Fruit fly (Drosophila melanogaster) whole organism, adult: ENCODE results near the gene Vps8.

Experiments
- CG11617 ChIP-seq: fragments of 200-800 bp; sonication (Bioruptor generic); optimal IDR thresholded peaks from 2 replicates; lab custom pipeline; 2017; ENCODE audit warnings: mild to moderate bottlenecking, missing biosample characterization, missing genetic modification reagents, missing genetic modification characterization
- CG12768 ChIP-seq: fragments of 200-800 bp; sonication (Bioruptor generic); optimal IDR thresholded peaks from 2 replicates; lab custom pipeline; 2017; ENCODE audit warnings: missing biosample characterization, missing genetic modification characterization, mild to moderate bottlenecking, moderate library complexity, missing genetic modification reagents
- CG14711 ChIP-seq: fragments of 200-800 bp; sonication (Bioruptor generic); optimal IDR thresholded peaks from 2 replicates; lab custom pipeline; 2018; ENCODE audit warnings: missing biosample characterization, mild to moderate bottlenecking, missing genetic modification characterization, moderate library complexity
- CG1620 ChIP-seq: fragments of 200-800 bp; sonication (Bioruptor generic); optimal IDR thresholded peaks from 2 replicates; lab custom pipeline; 2016; ENCODE audit warnings: missing biosample characterization, missing genetic modification characterization
- CG33017 ChIP-seq: fragments of 200-800 bp; sonication (Bioruptor generic); optimal IDR thresholded peaks from 2 replicates; lab custom pipeline; 2018; ENCODE audit warnings: missing biosample characterization, mild to moderate bottlenecking, missing genetic modification characterization, moderate library complexity
- CG5204 ChIP-seq: fragments of 200-800 bp; sonication (Bioruptor generic); optimal IDR thresholded peaks from 2 replicates; lab custom pipeline; 2016; ENCODE audit warnings: missing biosample characterization, missing genetic modification characterization
- CG7045 ChIP-seq: fragments of 200-800 bp; sonication (Bioruptor generic); optimal IDR thresholded peaks from 2 replicates; lab custom pipeline; 2017; ENCODE audit warnings: missing biosample characterization, mild to moderate bottlenecking, missing genetic modification characterization
- CG7101 ChIP-seq: fragments of 200-800 bp; sonication (Bioruptor generic); optimal IDR thresholded peaks from 2 replicates; lab custom pipeline; 2018; ENCODE audit warnings: missing biosample characterization, mild to moderate bottlenecking, missing genetic modification characterization, moderate library complexity
- Clk ChIP-seq: fragments of 200-800 bp; sonication (Bioruptor generic); optimal IDR thresholded peaks from 2 replicates; lab custom pipeline; 2017; ENCODE audit warnings: missing biosample characterization, missing genetic modification characterization
- Crg-1 ChIP-seq: fragments of 200-800 bp; sonication (Bioruptor generic); optimal IDR thresholded peaks from 2 replicates; lab custom pipeline; 2016; ENCODE audit warnings: missing biosample characterization, missing genetic modification characterization
- Hr96 ChIP-seq: fragments of 200-800 bp; sonication (Bioruptor generic); optimal IDR thresholded peaks from 2 replicates; lab custom pipeline; 2016; ENCODE audit warnings: missing biosample characterization, missing genetic modification characterization
- Mnt ChIP-seq: fragments of 200-800 bp; sonication (Bioruptor generic); optimal IDR thresholded peaks from 2 replicates; lab custom pipeline; 2016; ENCODE audit warnings: missing biosample characterization, mild to moderate bottlenecking, missing genetic modification characterization
- bab1 ChIP-seq: fragments of 200-800 bp; sonication (Bioruptor generic); optimal IDR thresholded peaks from 3 replicates; lab custom pipeline; 2019; ENCODE audit warnings: missing biosample characterization, mild to moderate bottlenecking, missing genetic modification characterization, moderate library complexity
- cic ChIP-seq: fragments of 200-800 bp; sonication (Bioruptor generic); optimal IDR thresholded peaks from 2 replicates; lab custom pipeline; 2017; ENCODE audit warnings: missing biosample characterization, mild to moderate bottlenecking, missing genetic modification characterization, moderate library complexity
- cnc ChIP-seq, 2 experiments: fragments of >200 bp; optimal IDR thresholded peaks; 2 replicates each; lab custom pipeline; 2017
- kay ChIP-seq: fragments of 200-800 bp; sonication (Bioruptor generic); peaks from one replicate; lab custom pipeline; 2016; ENCODE audit warnings: missing biosample characterization, missing genetic modification characterization, borderline replicate concordance
- ovo ChIP-seq: fragments of 200-800 bp; sonication (Bioruptor generic); optimal IDR thresholded peaks from 2 replicates; lab custom pipeline; 2016; ENCODE audit warnings: missing biosample characterization, missing genetic modification characterization
- pad ChIP-seq: fragments of 200-800 bp; sonication (Bioruptor generic); optimal IDR thresholded peaks from 3 replicates; lab custom pipeline; 2017; ENCODE audit warnings: missing biosample characterization, missing genetic modification characterization, mild to moderate bottlenecking, moderate library complexity, missing genetic modification reagents
- tj ChIP-seq: fragments of 200-800 bp; sonication (Bioruptor generic); optimal IDR thresholded peaks from 3 replicates; lab custom pipeline; 2017; ENCODE audit warnings: missing biosample characterization, mild to moderate bottlenecking, missing genetic modification characterization, moderate library complexity
- toe ChIP-seq: fragments of 200-800 bp; sonication (Bioruptor generic); optimal IDR thresholded peaks from 2 replicates; lab custom pipeline; 2016; ENCODE audit warnings: missing biosample characterization, missing genetic modification characterization

The Vps8 gene

DNA sequence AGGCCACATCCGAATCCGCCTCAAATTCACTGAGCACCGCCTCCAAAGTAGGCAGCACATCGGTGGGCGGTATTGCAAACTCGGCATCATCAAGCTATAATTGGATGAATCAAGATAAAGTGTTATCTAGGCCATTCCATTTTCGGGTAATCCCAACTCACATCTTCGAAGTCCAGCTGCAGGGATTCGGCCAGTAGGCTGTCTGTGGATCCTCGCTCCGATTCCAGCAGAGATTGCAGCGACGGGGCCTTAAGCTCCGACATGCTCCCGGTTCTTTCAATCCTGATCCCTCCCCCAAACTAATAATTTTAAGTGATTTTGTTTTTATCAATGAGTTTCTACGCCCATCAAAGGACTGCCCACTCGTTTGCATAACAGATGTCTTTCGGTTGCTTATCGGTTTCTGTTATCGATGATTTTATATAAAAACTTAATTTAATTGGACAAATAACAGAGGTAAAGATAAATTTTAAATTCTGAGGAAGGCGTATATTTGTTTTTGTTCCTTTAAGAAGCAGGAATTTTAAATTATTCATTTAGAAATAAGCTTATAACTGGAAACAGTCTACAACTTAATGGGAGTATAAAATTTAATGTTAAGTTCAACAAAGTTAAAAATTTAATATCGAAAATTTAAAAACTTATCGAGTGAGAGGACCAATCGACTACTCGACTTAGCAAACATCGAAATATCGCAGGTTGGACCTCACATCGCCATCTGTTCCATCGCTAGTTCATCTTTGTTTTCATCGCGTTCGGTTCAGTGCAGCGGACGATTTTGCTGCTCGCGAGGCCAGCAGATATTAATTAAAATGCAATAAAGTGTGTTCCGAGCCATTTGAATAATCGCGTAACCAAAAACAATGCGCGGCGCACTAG, at the start of gene Vps8, which contains the start of gene sfl:
Gene Vps8, minus strand, starts transcription at position 370 of the 879 bp plus-strand sequence.
Gene sfl, plus strand, starts transcription at position 753 of the 879 bp plus-strand sequence.
- TF ChIP-seq CG7045 (GFP tag; lab: Kevin White, UChicago) (peak; percentile 38), Clk (GFP tag; lab: Kevin White, UChicago) (no peak), pad (GFP tag; lab: Kevin White, UChicago) (peak; percentile 39), cnc (optimal IDR thresholded peaks at IDR 0.05; lab: Kevin White, UChicago) (no peak), toe (GFP tag; lab: Kevin White, UChicago) (peak; percentile 68), CG14711 (tag; lab: Kevin White, UChicago) (peak; percentile 48), ovo (GFP tag; lab: Kevin White, UChicago) (no peak), CG33017 (no peak), bab1 (GFP tag; lab: Kevin White, UChicago) (peak; percentile 24), CG7101 (peak; percentile 15), Hr96 (peak; percentile 40), kay (GFP tag; lab: Kevin White, UChicago) (peak; percentile 61), CG11617 (peak; percentile 12), CG5204 (GFP tag; lab: Kevin White, UChicago) (peak; percentile 36), Mnt (GFP tag; lab: Kevin White, UChicago) (no peak), Crg-1 (GFP tag; lab: Kevin White, UChicago) (no peak), CG1620 (GFP tag; lab: Kevin White, UChicago) (peak; percentile 40), cic (GFP tag; lab: Kevin White, UChicago) (no peak), CG12768 (GFP tag; lab: Kevin White, UChicago) (no peak)

dm6 chr3L:6530429-6530828, 35.3 kb upstream of the Vps8 start, which contains the start of gene betaTub65B:
TSS of gene betaTub65B (plus strand) at chr3L:6530729.
- TF ChIP-seq CG7101 (no peak), Crg-1 (GFP tag; lab: Kevin White, UChicago) (no peak), CG1620 (GFP tag; lab: Kevin White, UChicago) (no peak), kay (GFP tag; lab: Kevin White, UChicago) (no peak), cnc (optimal IDR thresholded peaks at IDR 0.05; lab: Kevin White, UChicago) (no peak), bab1 (GFP tag; lab: Kevin White, UChicago) (no peak), CG5204 (GFP tag; lab: Kevin White, UChicago) (no peak), cic (GFP tag; lab: Kevin White, UChicago) (no peak), CG12768 (GFP tag; lab: Kevin White, UChicago) (no peak)

DNA sequence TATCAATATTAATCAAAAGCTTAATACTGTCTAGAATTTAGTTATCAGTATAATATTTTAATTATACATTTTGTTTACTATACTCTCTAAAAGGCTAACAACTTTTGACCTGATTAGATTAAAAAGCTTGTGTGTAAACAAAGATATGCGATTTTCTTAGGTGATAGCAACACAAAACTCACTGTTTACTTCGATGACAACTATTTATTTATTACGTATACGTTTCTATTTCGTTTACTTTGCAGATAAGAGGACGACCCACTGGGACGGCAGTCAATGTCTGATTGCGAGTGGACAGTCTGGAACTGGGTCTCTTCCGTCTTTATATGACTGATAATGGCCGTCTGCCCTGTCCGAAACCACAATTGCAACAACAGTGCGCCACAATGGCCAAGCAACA, 27.7 kb upstream of the Vps8 start:
- TF ChIP-seq CG7101 (peak; percentile 88), ovo (GFP tag; lab: Kevin White, UChicago) (peak; percentile 89), CG1620 (GFP tag; lab: Kevin White, UChicago) (peak; percentile 44), cnc (optimal IDR thresholded peaks at IDR 0.05; lab: Kevin White, UChicago) (no peak), cic (GFP tag; lab: Kevin White, UChicago) (peak; percentile 98), CG33017 (peak; percentile 89), CG14711 (tag; lab: Kevin White, UChicago) (peak; percentile 69), pad (GFP tag; lab: Kevin White, UChicago) (peak; percentile 59), Hr96 (no peak), Mnt (GFP tag; lab: Kevin White, UChicago) (peak; percentile 61), CG12768 (GFP tag; lab: Kevin White, UChicago) (peak; percentile 93), CG5204 (GFP tag; lab: Kevin White, UChicago) (no peak), CG7045 (GFP tag; lab: Kevin White, UChicago) (peak; percentile 84), kay (GFP tag; lab: Kevin White, UChicago) (peak; percentile 81), bab1 (GFP tag; lab: Kevin White, UChicago) (no peak), Crg-1 (GFP tag; lab: Kevin White, UChicago) (peak; percentile 93), CG11617 (peak; percentile 89), toe (GFP tag; lab: Kevin White, UChicago) (peak; percentile 44), tj (GFP tag; lab: Kevin White, UChicago) (peak; percentile 34), Clk (GFP tag; lab: Kevin White, UChicago) (peak; percentile 58)

DNA sequence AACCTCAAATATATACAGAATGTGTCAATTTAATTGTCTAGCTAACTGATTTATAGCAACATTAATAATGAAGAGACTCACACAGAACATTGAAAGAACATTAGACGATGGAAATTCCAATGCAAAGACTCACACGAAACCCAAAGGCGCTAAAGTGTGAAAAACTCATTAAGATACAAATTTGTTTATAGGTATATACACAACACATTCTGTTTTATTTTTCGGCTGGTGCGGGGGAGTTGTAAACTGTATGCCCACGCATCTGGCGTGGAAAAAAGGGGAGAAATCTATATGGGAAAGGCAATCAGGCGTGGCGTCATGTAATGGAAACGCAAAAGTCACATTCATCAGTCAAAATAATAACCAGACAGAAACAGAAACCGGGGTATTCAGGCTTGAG, 24.6 kb upstream of the Vps8 start:
- TF ChIP-seq CG7101 (no peak), ovo (GFP tag; lab: Kevin White, UChicago) (no peak), tj (GFP tag; lab: Kevin White, UChicago) (no peak), Mnt (GFP tag; lab: Kevin White, UChicago) (no peak), Crg-1 (GFP tag; lab: Kevin White, UChicago) (no peak), CG7045 (GFP tag; lab: Kevin White, UChicago) (no peak), cnc (optimal IDR thresholded peaks at IDR 0.05; lab: Kevin White, UChicago) (no peak), CG1620 (GFP tag; lab: Kevin White, UChicago) (no peak), Clk (GFP tag; lab: Kevin White, UChicago) (no peak), CG11617 (no peak), toe (GFP tag; lab: Kevin White, UChicago) (no peak), Hr96 (no peak), kay (GFP tag; lab: Kevin White, UChicago) (no peak), pad (GFP tag; lab: Kevin White, UChicago) (no peak)

- TF ChIP-seq kay (GFP tag; lab: Kevin White, UChicago) (peak; percentile 23), CG11617 (no peak)
Observed at dm6 chr3L:6516901-6517300, 21.8 kb upstream of the Vps8 start.
